Fruit fly (Drosophila melanogaster) whole organism, embryonic: ENCODE measurements around the gene MESK4.

Experiments used
- B-H2 ChIP-seq: fragments of 200-800 bp; sonication (Bioruptor generic); optimal IDR thresholded peaks from 2 replicates; lab custom pipeline; 2018; ENCODE audit warnings: missing biosample characterization, mild to moderate bottlenecking, missing genetic modification characterization
- CG4424 ChIP-seq: fragments of 200-800 bp; sonication (Bioruptor generic); optimal IDR thresholded peaks from 3 replicates; lab custom pipeline; 2016; ENCODE audit warnings: missing biosample characterization, missing genetic modification characterization
- CG7839 ChIP-seq: fragments of 200-800 bp; sonication (Bioruptor generic); optimal IDR thresholded peaks from 3 replicates; lab custom pipeline; 2018; ENCODE audit warnings: missing biosample characterization, mild to moderate bottlenecking, missing genetic modification characterization, moderate library complexity
- Hmr ChIP-seq: fragments of 200-800 bp; sonication (Bioruptor generic); optimal IDR thresholded peaks from 3 replicates; lab custom pipeline; 2017; ENCODE audit warnings: mild to moderate bottlenecking, missing biosample characterization, missing genetic modification reagents, missing genetic modification characterization
- gcm2 ChIP-seq: fragments of 200-800 bp; sonication (Bioruptor generic); optimal IDR thresholded peaks from 2 replicates; lab custom pipeline; 2016; ENCODE audit warnings: missing biosample characterization, missing genetic modification characterization
- lmd ChIP-seq: fragments of 200-800 bp; sonication (Bioruptor generic); IDR thresholded peaks from 2 replicates; pipeline ENCODE4 v1.3.6; 2022; ENCODE audit warnings: missing biosample characterization, missing genetic modification characterization
- ttk ChIP-seq: fragments of 200-800 bp; sonication (Bioruptor generic); IDR thresholded peaks from 2 replicates; pipeline ENCODE4 v2.1.2; 2022; ENCODE audit warnings: missing biosample characterization, missing genetic modification characterization
- zen ChIP-seq: fragments of 200-800 bp; sonication (Bioruptor generic); optimal IDR thresholded peaks from 3 replicates; lab custom pipeline; 2018; ENCODE audit warnings: missing biosample characterization, mild to moderate bottlenecking, missing genetic modification characterization, moderate library complexity

MESK4 gene

dm6 chr3R:17031502-17031901, 42.9 kb downstream of the MESK4 start, which contains the start of gene CG31268:
TSS of gene CG31268 (plus strand) at chr3R:17031802.
- TF ChIP-seq B-H2 (GFP tag; lab: Kevin White, UChicago): no peak
- no peak for TF ChIP-seq zen (tag; lab: Kevin White, UChicago)

dm6 chr3R:17035945-17036344, 47.3 kb downstream of the MESK4 start, which contains the start of gene CG4009:
TSS of gene CG4009 (minus strand) at chr3R:17036045.
- no peak for TF ChIP-seq ttk (GFP tag; lab: Robert Waterston, UW)
- TF ChIP-seq Hmr (GFP tag; lab: Kevin White, UChicago): no peak
- no peak for TF ChIP-seq lmd
- TF ChIP-seq CG7839: no peak
- TF ChIP-seq gcm2 (GFP tag; lab: Kevin White, UChicago): no peak
- no peak for TF ChIP-seq CG4424 (GFP tag; lab: Kevin White, UChicago)
